Worm (Caenorhabditis elegans) whole organism, L2 larva: ENCODE measurements around the gene gpch-1.
A peak's percentile ranks its signal among the peaks of the same experiment; 100 is the strongest.
"Not testable (repeated sequence)": the region's sequence is repeated elsewhere in the genome, so short reads cannot be mapped to it uniquely, and the experiment has no call there.

Experiments
- R02D3.7 ChIP-seq: fragments of 150-350 bp; optimal IDR thresholded peaks from 2 replicates; lab custom pipeline; 2014; ENCODE audit warnings: missing biosample characterization, missing genetic modification characterization
- Y55F3AM.14 ChIP-seq: fragments of 200-800 bp; sonication (Bioruptor generic); optimal IDR thresholded peaks from 2 replicates; lab custom pipeline; 2018; ENCODE audit warnings: mild to moderate bottlenecking, missing genetic modification characterization, missing compliant biosample characterization
- ZK546.5 ChIP-seq: sonication (generic microtip); optimal IDR thresholded peaks from 2 replicates; lab custom pipeline; 2017; ENCODE audit warnings: missing biosample characterization, missing genetic modification characterization
- alr-1 ChIP-seq: fragments of 150-350 bp; optimal IDR thresholded peaks from 2 replicates; lab custom pipeline; 2014; ENCODE audit warnings: missing biosample characterization, missing genetic modification characterization
- ama-1 ChIP-seq: fragments of 150-350 bp; optimal IDR thresholded peaks from 2 replicates; lab custom pipeline; 2018; ENCODE audit warnings: inconsistent platforms
- blmp-1 ChIP-seq: sonication (generic microtip); optimal IDR thresholded peaks from 2 replicates; lab custom pipeline; 2017; ENCODE audit warnings: missing genetic modification characterization, mild to moderate bottlenecking, missing compliant biosample characterization, antibody characterized with exemption, moderate library complexity; ENCODE audit not compliant: insufficient read depth
- ceh-16 ChIP-seq: fragments of 150-350 bp; optimal IDR thresholded peaks from 2 replicates; lab custom pipeline; 2014; ENCODE audit warnings: missing biosample characterization, missing genetic modification characterization
- crh-2 ChIP-seq: sonication (generic microtip); optimal IDR thresholded peaks from 2 replicates; lab custom pipeline; 2017; ENCODE audit warnings: missing biosample characterization, missing genetic modification characterization
- dmd-4 ChIP-seq: sonication (generic microtip); optimal IDR thresholded peaks from 2 replicates; lab custom pipeline; 2017; ENCODE audit warnings: missing biosample characterization, missing genetic modification characterization
- egl-27 ChIP-seq: sonication (generic microtip); optimal IDR thresholded peaks from 3 replicates; lab custom pipeline; 2017; ENCODE audit warnings: missing biosample characterization, missing genetic modification reagents, missing genetic modification characterization
- elt-3 ChIP-seq: sonication (generic microtip); optimal IDR thresholded peaks from 2 replicates; lab custom pipeline; 2017; ENCODE audit warnings: missing biosample characterization, missing genetic modification characterization
- fos-1 ChIP-seq: fragments of 150-350 bp; optimal IDR thresholded peaks from 2 replicates; lab custom pipeline; 2014; ENCODE audit warnings: missing biosample characterization, missing genetic modification characterization
- gmeb-1 ChIP-seq: fragments of 150-350 bp; optimal IDR thresholded peaks from 2 replicates; lab custom pipeline; 2014; ENCODE audit warnings: missing biosample characterization, missing genetic modification characterization
- lin-11 ChIP-seq: fragments of 150-350 bp; sonication (generic microtip); optimal IDR thresholded peaks from 2 replicates; lab custom pipeline; 2014; ENCODE audit warnings: missing biosample characterization, missing genetic modification characterization, inconsistent platforms, mixed read lengths
- lsy-2 ChIP-seq, 2 experiments: fragments of 150-350 bp in 1 of 2; sonication (generic microtip) in 1 of 2; optimal IDR thresholded peaks; 2 replicates each; lab custom pipeline; 2014 to 2017; ENCODE audit warnings: missing biosample characterization in 2 of 2, missing genetic modification characterization in 2 of 2
- mbf-1 ChIP-seq: sonication (generic microtip); optimal IDR thresholded peaks from 2 replicates; lab custom pipeline; 2017; ENCODE audit warnings: missing biosample characterization, missing genetic modification characterization
- nhr-12 ChIP-seq: fragments of 150-350 bp; optimal IDR thresholded peaks from 2 replicates; lab custom pipeline; 2014; ENCODE audit warnings: missing biosample characterization, missing genetic modification characterization
- nhr-129 ChIP-seq: fragments of 150-350 bp; optimal IDR thresholded peaks from 2 replicates; lab custom pipeline; 2014; ENCODE audit warnings: missing biosample characterization, missing genetic modification characterization
- nhr-23 ChIP-seq: fragments of 150-350 bp; optimal IDR thresholded peaks from 2 replicates; lab custom pipeline; 2014; ENCODE audit warnings: missing biosample characterization, missing genetic modification reagents, missing genetic modification characterization
- nhr-237 ChIP-seq: fragments of 150-350 bp; optimal IDR thresholded peaks from 2 replicates; lab custom pipeline; 2014; ENCODE audit warnings: missing biosample characterization, missing genetic modification characterization
- nhr-25 ChIP-seq: fragments of 150-350 bp; sonication (generic microtip); optimal IDR thresholded peaks from 3 replicates; lab custom pipeline; 2014; ENCODE audit warnings: missing biosample characterization, missing genetic modification characterization
- nhr-77 ChIP-seq: fragments of 150-350 bp; optimal IDR thresholded peaks from 2 replicates; lab custom pipeline; 2014; ENCODE audit warnings: missing biosample characterization, missing genetic modification characterization
- peb-1 ChIP-seq: fragments of 150-350 bp; optimal IDR thresholded peaks from 2 replicates; lab custom pipeline; 2014; ENCODE audit warnings: missing biosample characterization, missing genetic modification characterization
- sem-4 ChIP-seq: fragments of 150-350 bp; optimal IDR thresholded peaks from 2 replicates; lab custom pipeline; 2014; ENCODE audit warnings: missing biosample characterization, missing genetic modification reagents, missing genetic modification characterization
- sma-3 ChIP-seq: sonication (generic microtip); optimal IDR thresholded peaks from 2 replicates; lab custom pipeline; 2016; ENCODE audit warnings: missing genetic modification reagents, missing genetic modification characterization, missing compliant biosample characterization
- sma-9 ChIP-seq, 2 experiments: fragments of 150-350 bp in 1 of 2; sonication (generic microtip) in 1 of 2; optimal IDR thresholded peaks; 2 replicates each; lab custom pipeline; 2014 to 2016; ENCODE audit warnings: missing genetic modification characterization in 2 of 2, mild to moderate bottlenecking in 1 of 2, missing biosample characterization in 1 of 2, missing compliant biosample characterization in 1 of 2, missing genetic modification reagents in 1 of 2, moderate library complexity in 1 of 2
- snpc-4 ChIP-seq: fragments of 150-350 bp; optimal IDR thresholded peaks from 2 replicates; lab custom pipeline; 2014; ENCODE audit warnings: missing biosample characterization, missing genetic modification characterization
- unc-39 ChIP-seq: fragments of 150-350 bp; optimal IDR thresholded peaks from 2 replicates; lab custom pipeline; 2014; ENCODE audit warnings: missing biosample characterization, missing genetic modification characterization
- unc-55 ChIP-seq: fragments of 150-350 bp; sonication (generic microtip); optimal IDR thresholded peaks from 3 replicates; lab custom pipeline; 2014; ENCODE audit warnings: missing biosample characterization, missing genetic modification reagents, missing genetic modification characterization
- zag-1 ChIP-seq: fragments of 150-350 bp; optimal IDR thresholded peaks from 2 replicates; lab custom pipeline; 2014; ENCODE audit warnings: missing biosample characterization, missing genetic modification characterization
- ztf-1 ChIP-seq: fragments of 200-800 bp; sonication (Bioruptor generic); conservative IDR thresholded peaks from 2 replicates; pipeline ENCODE4 v1.3.6; 2022; ENCODE audit warnings: missing genetic modification characterization, missing compliant biosample characterization
- ztf-4 ChIP-seq: fragments of 150-350 bp; optimal IDR thresholded peaks from 2 replicates; lab custom pipeline; 2014; ENCODE audit warnings: missing biosample characterization, missing genetic modification characterization

The gpch-1 gene

DNA sequence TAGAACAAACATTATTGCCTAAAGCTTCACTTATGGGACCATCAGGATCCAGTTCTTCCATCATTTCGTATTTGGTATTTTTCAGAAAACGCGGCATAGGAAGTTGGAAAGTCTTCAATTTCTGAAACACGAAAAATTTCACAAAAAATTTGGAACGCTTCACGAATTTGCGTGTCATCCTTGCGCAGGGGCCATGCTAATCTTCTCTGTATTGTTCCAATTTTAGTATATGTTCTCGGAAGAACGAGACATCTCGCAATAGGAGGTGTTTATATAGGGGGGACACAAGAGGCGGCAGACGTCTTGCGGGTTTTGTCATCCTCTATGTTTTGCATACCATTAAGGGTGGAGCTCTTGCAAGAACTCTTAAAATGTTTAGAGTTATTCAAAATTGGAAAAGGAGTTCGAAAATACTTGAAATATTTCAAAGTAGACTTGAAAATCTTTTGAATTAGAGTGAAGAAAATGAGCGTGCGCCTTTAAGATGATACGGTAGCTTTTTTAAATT, 18.4 kb downstream of the gpch-1 start:
- TF ChIP-seq sma-9 (GFP tag; optimal IDR thresholded peaks at IDR 0.05; lab: Kevin White, UChicago) (peak; percentile 13), snpc-4 (tag; lab: Kevin White, UChicago) (peak; percentile 95), lsy-2 (tag; optimal IDR thresholded peaks at IDR 0.05; lab: Kevin White, UChicago) (peak; percentile 37 to 44)
- TF ChIP-seq sma-9 (tag; optimal IDR thresholded peaks at IDR 0.05; lab: Kevin White, UChicago): not testable (repeated sequence)

DNA sequence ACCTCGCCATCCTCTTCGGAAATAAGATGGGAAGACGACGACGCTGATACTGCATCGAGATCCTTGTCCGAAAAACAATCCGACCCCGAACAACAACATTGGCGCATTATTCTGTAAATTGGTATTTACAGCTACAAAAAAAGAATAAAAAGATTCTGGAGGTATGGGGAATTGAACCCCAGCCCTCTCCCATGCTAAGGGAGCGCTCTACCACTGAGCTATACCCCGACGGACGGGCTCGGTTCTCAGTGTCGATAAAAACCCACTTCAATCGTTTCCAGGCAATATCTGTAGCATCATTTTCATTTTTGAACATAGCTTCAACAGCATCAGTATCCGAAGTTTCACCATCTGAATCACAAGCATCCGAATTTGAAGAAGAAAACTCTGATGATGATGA, 20.4 kb downstream of the gpch-1 start:
- TF ChIP-seq nhr-129 (tag; lab: Kevin White, UChicago) (peak; percentile 14), unc-55 (GFP tag; lab: Kevin White, UChicago) (peak; percentile 11), unc-39 (no peak), ztf-4 (tag; lab: Kevin White, UChicago) (no peak)

DNA sequence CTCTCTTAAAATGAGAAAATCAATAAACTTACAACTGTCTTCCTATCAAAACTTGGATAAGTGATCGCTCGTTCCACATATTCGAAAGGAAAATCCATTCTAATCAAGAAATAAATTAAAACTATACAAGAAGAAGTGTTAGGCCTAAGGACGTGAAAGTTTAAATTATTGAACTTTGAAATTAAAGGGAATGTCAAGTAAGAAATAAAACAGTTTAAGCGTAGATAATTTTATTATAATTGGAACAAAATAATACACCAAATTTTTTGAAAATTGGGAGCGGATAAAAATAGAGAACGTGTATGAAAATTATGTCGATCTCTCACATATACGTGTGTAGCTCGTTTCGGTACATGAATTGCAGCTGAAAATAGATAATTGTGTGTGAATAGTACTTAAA, 21.1 kb downstream of the gpch-1 start, which contains the start of gene C28A5.6:
Gene C28A5.6 (minus strand): TSS at position 101 of the 400 bp plus-strand sequence.
- TF ChIP-seq crh-2 (tag; lab: Kevin White, UChicago) (no peak), egl-27 (no peak), gmeb-1 (tag; lab: Kevin White, UChicago) (no peak), ztf-4 (tag; lab: Kevin White, UChicago) (no peak), fos-1 (no peak), snpc-4 (tag; lab: Kevin White, UChicago) (no peak), mbf-1 (tag; lab: Kevin White, UChicago) (no peak), Y55F3AM.14 (GFP tag; lab: Kevin White, UChicago) (no peak), alr-1 (tag; lab: Kevin White, UChicago) (no peak), sem-4 (tag; lab: Kevin White, UChicago) (no peak), R02D3.7 (no peak)

DNA sequence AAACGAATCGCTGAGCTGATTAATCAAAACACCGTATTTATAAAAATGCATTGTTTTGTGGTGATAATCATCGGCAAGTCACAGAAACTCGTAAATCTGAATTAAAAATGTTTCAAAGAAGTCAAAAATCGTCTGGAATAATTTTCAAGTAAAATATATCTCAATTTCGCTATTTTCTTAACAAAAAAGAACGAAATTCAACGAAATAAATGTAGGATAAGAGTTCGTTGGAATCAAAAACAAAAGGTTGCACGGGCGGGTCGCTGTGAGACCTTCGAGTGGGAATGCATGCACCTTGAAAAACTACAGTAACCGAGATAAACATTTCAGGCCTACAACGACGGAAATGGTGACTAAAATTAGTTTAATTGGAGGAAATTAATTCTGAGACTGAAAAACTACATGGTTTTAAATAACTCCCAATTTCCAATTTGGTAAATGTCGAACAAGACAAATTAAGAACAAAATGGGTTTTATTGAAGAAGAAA, 26.0 kb downstream of the gpch-1 start, which contains the start of gene C28A5.1:
Gene C28A5.1 (minus strand): TSS at position 51 of the 488 bp plus-strand sequence.
- TF ChIP-seq unc-39: no peak
- no peak for TF ChIP-seq nhr-25 (tag; lab: Kevin White, UChicago)
- no peak for TF ChIP-seq nhr-23
- no peak for TF ChIP-seq ztf-1 (GFP tag; lab: Robert Waterston, UW)
- TF ChIP-seq egl-27: no peak
- TF ChIP-seq sma-9 (GFP tag; optimal IDR thresholded peaks at IDR 0.05; lab: Kevin White, UChicago): no peak
- TF ChIP-seq sma-9 (tag; optimal IDR thresholded peaks at IDR 0.05; lab: Kevin White, UChicago): no peak

- TF ChIP-seq zag-1 (tag; lab: Kevin White, UChicago) (no peak), sma-3 (GFP tag; lab: Kevin White, UChicago) (no peak), blmp-1 (no peak)
Measured at ce11 chrIII:4435262-4435661, 26.9 kb downstream of the gpch-1 start.

DNA sequence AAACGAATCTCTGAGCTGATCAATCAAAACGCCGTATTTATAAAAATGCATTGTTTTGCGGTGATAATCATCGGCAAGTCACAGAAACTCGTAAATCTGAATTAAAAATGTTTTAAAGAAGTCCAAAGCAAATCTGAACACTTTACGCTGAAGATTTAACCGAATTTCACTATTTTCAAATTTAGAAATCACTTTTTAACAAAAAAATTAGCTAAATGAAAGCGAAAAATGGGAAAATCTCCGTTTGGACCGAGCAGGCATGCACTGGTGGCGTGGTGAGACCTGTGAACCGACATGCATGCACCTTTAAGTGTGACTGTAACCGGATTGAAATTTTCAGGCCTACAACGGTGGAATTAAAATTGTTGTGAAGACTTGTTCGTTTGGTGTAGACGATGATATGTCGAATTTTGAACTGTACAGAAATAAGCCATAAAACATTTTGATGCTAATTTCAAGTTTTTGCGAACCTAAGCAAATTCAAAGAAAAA, 31.2 kb downstream of the gpch-1 start, which contains the start of gene C28A5.2:
Gene C28A5.2 (minus strand): TSS at position 51 of the 491 bp plus-strand sequence.
- TF ChIP-seq peb-1 (tag; lab: Kevin White, UChicago) (no peak), ama-1 (lab: Kevin White, UChicago) (no peak), ZK546.5 (tag; lab: Kevin White, UChicago) (no peak), nhr-25 (tag; lab: Kevin White, UChicago) (no peak), lsy-2 (tag; optimal IDR thresholded peaks at IDR 0.05; lab: Kevin White, UChicago) (no peak), ceh-16 (no peak), nhr-77 (tag; lab: Kevin White, UChicago) (no peak), nhr-237 (tag; lab: Kevin White, UChicago) (no peak), dmd-4 (tag; lab: Kevin White, UChicago) (no peak)

DNA sequence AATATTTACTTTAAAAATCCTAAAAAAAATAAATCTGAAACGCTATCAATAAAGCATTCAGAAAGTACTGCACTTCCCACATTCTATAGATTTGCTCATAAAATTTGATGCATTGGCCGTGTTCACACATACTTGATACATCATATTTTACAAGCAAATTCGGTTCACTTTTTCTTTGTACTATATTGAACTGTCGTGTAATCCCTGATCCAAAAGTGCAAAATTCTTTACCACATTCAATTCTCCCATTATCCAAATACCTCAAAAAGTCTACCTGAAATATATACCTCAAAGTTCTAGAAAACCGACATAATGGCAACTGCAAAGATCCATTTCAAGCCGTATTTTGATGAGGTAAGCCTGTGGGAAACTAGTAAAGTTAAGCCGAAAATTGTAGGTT, 33.4 kb downstream of the gpch-1 start, which contains the start of gene nex-3:
Gene nex-3 (plus strand): TSS at position 301 of the 400 bp plus-strand sequence.
- no peak for TF ChIP-seq ztf-1 (GFP tag; lab: Robert Waterston, UW)
- no peak for TF ChIP-seq elt-3 (tag; lab: Kevin White, UChicago)
- no peak for TF ChIP-seq sma-9 (GFP tag; optimal IDR thresholded peaks at IDR 0.05; lab: Kevin White, UChicago)
- TF ChIP-seq sma-9 (tag; optimal IDR thresholded peaks at IDR 0.05; lab: Kevin White, UChicago): no peak
- TF ChIP-seq blmp-1: no peak
- no peak for TF ChIP-seq ceh-16
- no peak for TF ChIP-seq Y55F3AM.14 (GFP tag; lab: Kevin White, UChicago)
- TF ChIP-seq snpc-4 (tag; lab: Kevin White, UChicago): no peak
- TF ChIP-seq crh-2 (tag; lab: Kevin White, UChicago): no peak
- no peak for TF ChIP-seq nhr-12 (tag; lab: Kevin White, UChicago)
- TF ChIP-seq lin-11: no peak
- TF ChIP-seq nhr-237 (tag; lab: Kevin White, UChicago): no peak
